Fruit fly (Drosophila melanogaster) whole organism, embryonic: ENCODE results near the gene Hip14.

Experiments
- Abd-B ChIP-seq: fragments of 200-800 bp; sonication (Bioruptor generic); optimal IDR thresholded peaks from 2 replicates; lab custom pipeline; 2018; ENCODE audit warnings: missing biosample characterization, mild to moderate bottlenecking, missing genetic modification characterization, moderate library complexity
- Atf3 ChIP-seq: fragments of 200-800 bp; sonication (Bioruptor generic); optimal IDR thresholded peaks from 3 replicates; lab custom pipeline; 2016; ENCODE audit warnings: missing biosample characterization, missing genetic modification characterization
- Atf6 ChIP-seq: fragments of 200-800 bp; sonication (Bioruptor generic); IDR thresholded peaks from 2 replicates; pipeline ENCODE4 v1.3.6; 2022; ENCODE audit warnings: missing biosample characterization, missing genetic modification characterization
- Bdp1 ChIP-seq: fragments of 200-800 bp; sonication (Bioruptor generic); optimal IDR thresholded peaks from 3 replicates; lab custom pipeline; 2016; ENCODE audit warnings: missing biosample characterization, missing genetic modification characterization
- BtbVII ChIP-seq: fragments of 200-800 bp; sonication (Bioruptor generic); optimal IDR thresholded peaks from 3 replicates; lab custom pipeline; 2017; ENCODE audit warnings: missing biosample characterization, mild to moderate bottlenecking, missing genetic modification characterization
- CG11247 ChIP-seq: fragments of 200-800 bp; sonication (Bioruptor generic); IDR thresholded peaks from 2 replicates; pipeline ENCODE4 v1.3.6; 2022; ENCODE audit warnings: missing biosample characterization, missing genetic modification characterization
- CG11456 ChIP-seq: fragments of 200-800 bp; sonication (Bioruptor generic); IDR thresholded peaks from 3 replicates; pipeline ENCODE4 v1.3.6; 2022; ENCODE audit warnings: missing biosample characterization, missing genetic modification characterization
- CG12769 ChIP-seq: fragments of 200-800 bp; sonication (Bioruptor generic); optimal IDR thresholded peaks from 2 replicates; lab custom pipeline; 2019; ENCODE audit warnings: missing biosample characterization, mild to moderate bottlenecking, missing genetic modification characterization, moderate library complexity
- CG12942 ChIP-seq: fragments of 200-800 bp; sonication (Bioruptor generic); optimal IDR thresholded peaks from 3 replicates; lab custom pipeline; 2016; ENCODE audit warnings: missing biosample characterization, missing genetic modification characterization
- CG15514 ChIP-seq: fragments of 200-800 bp; sonication (Bioruptor generic); optimal IDR thresholded peaks from 3 replicates; lab custom pipeline; 2017; ENCODE audit warnings: missing biosample characterization, missing genetic modification characterization, mild to moderate bottlenecking, moderate library complexity, missing genetic modification reagents
- CG17186 ChIP-seq: fragments of 200-800 bp; sonication (Bioruptor generic); optimal IDR thresholded peaks from 3 replicates; lab custom pipeline; 2017; ENCODE audit warnings: missing biosample characterization, missing genetic modification reagents, missing genetic modification characterization
- CG2129 ChIP-seq: fragments of 200-800 bp; sonication (Bioruptor generic); IDR thresholded peaks from 2 replicates; pipeline ENCODE4 v1.3.6; 2022; ENCODE audit warnings: missing biosample characterization, missing genetic modification characterization; ENCODE audit not compliant: partially characterized antibody
- CG4328 ChIP-seq: fragments of 200-800 bp; sonication (Bioruptor generic); optimal IDR thresholded peaks from 3 replicates; lab custom pipeline; 2017; ENCODE audit warnings: missing biosample characterization, missing genetic modification reagents, missing genetic modification characterization
- CG4730 ChIP-seq: fragments of 200-800 bp; sonication (Bioruptor generic); IDR thresholded peaks from 2 replicates; pipeline ENCODE4 v1.3.6; 2022; ENCODE audit warnings: missing biosample characterization, missing genetic modification characterization
- CG6854 ChIP-seq: fragments of 200-800 bp; sonication (Bioruptor generic); optimal IDR thresholded peaks from 3 replicates; lab custom pipeline; 2017; ENCODE audit warnings: missing biosample characterization, mild to moderate bottlenecking, missing genetic modification characterization
- CG8944 ChIP-seq: fragments of 200-800 bp; sonication (Bioruptor generic); optimal IDR thresholded peaks from 3 replicates; lab custom pipeline; 2016; ENCODE audit warnings: missing biosample characterization, missing genetic modification characterization
- CHES-1-like ChIP-seq: fragments of 200-800 bp; sonication (Bioruptor generic); optimal IDR thresholded peaks from 2 replicates; lab custom pipeline; 2016; ENCODE audit warnings: missing biosample characterization, missing genetic modification characterization
- Dref ChIP-seq: fragments of 200-800 bp; sonication (Bioruptor generic); IDR thresholded peaks from 2 replicates; pipeline ENCODE4 v1.3.6; 2022; ENCODE audit warnings: missing biosample characterization, missing genetic modification characterization
- Elba2 ChIP-seq: fragments of 200-800 bp; sonication (Bioruptor generic); optimal IDR thresholded peaks from 3 replicates; lab custom pipeline; 2016; ENCODE audit warnings: missing biosample characterization, missing genetic modification characterization
- Hr3 ChIP-seq: fragments of 200-800 bp; sonication (Bioruptor generic); optimal IDR thresholded peaks from 3 replicates; lab custom pipeline; 2016; ENCODE audit warnings: missing biosample characterization, missing genetic modification characterization
- Hr39 ChIP-seq: fragments of >200 bp; optimal IDR thresholded peaks from 2 replicates; lab custom pipeline; 2017
- Lim3 ChIP-seq: fragments of 200-800 bp; sonication (Bioruptor generic); IDR thresholded peaks from 2 replicates; pipeline ENCODE4 v1.3.6; 2022; ENCODE audit warnings: missing biosample characterization, missing genetic modification characterization
- Max ChIP-seq: fragments of 200-800 bp; sonication (Bioruptor generic); optimal IDR thresholded peaks from 2 replicates; lab custom pipeline; 2016; ENCODE audit warnings: missing biosample characterization, mild to moderate bottlenecking, missing genetic modification characterization
- Mes4 ChIP-seq: fragments of 200-800 bp; sonication (Bioruptor generic); optimal IDR thresholded peaks from 2 replicates; lab custom pipeline; 2016; ENCODE audit warnings: missing biosample characterization, missing genetic modification characterization
- Oli ChIP-seq: fragments of 200-800 bp; sonication (Bioruptor generic); optimal IDR thresholded peaks from 2 replicates; lab custom pipeline; 2018; ENCODE audit warnings: missing biosample characterization, mild to moderate bottlenecking, missing genetic modification characterization, moderate library complexity
- Poxn ChIP-seq: fragments of 200-800 bp; sonication (Bioruptor generic); IDR thresholded peaks from 2 replicates; pipeline ENCODE4 v1.3.6; 2022; ENCODE audit warnings: missing biosample characterization, missing genetic modification characterization
- Spps ChIP-seq: fragments of 200-800 bp; sonication (Bioruptor generic); optimal IDR thresholded peaks from 2 replicates; lab custom pipeline; 2018; ENCODE audit warnings: missing biosample characterization, mild to moderate bottlenecking, missing genetic modification characterization
- Ssrp ChIP-seq: fragments of 200-800 bp; sonication (Bioruptor generic); optimal IDR thresholded peaks from 2 replicates; lab custom pipeline; 2018; ENCODE audit warnings: missing biosample characterization, mild to moderate bottlenecking, missing genetic modification characterization, moderate library complexity
- Usf ChIP-seq: fragments of 200-800 bp; sonication (Bioruptor generic); optimal IDR thresholded peaks from 2 replicates; lab custom pipeline; 2017; ENCODE audit warnings: missing genotype, missing biosample characterization, missing genetic modification characterization
- ara ChIP-seq: fragments of 200-800 bp; sonication (Bioruptor generic); IDR thresholded peaks from 2 replicates; pipeline ENCODE4 v1.3.6; 2022; ENCODE audit warnings: missing biosample characterization, missing genetic modification characterization
- az2 ChIP-seq: fragments of 200-800 bp; sonication (Bioruptor generic); optimal IDR thresholded peaks from 3 replicates; lab custom pipeline; 2016; ENCODE audit warnings: missing biosample characterization, missing genetic modification characterization
- br ChIP-seq: fragments of >200 bp; optimal IDR thresholded peaks from 2 replicates; lab custom pipeline; 2017
- dm ChIP-seq: fragments of 200-800 bp; sonication (Bioruptor generic); optimal IDR thresholded peaks from 3 replicates; lab custom pipeline; 2016; ENCODE audit warnings: missing biosample characterization, missing genetic modification characterization
- esg ChIP-seq: fragments of 200-800 bp; sonication (Bioruptor generic); conservative IDR thresholded peaks from 2 replicates; pipeline ENCODE4 v1.3.6; 2022; ENCODE audit warnings: missing biosample characterization, missing genetic modification characterization
- eyg ChIP-seq: fragments of 200-800 bp; sonication (Bioruptor generic); optimal IDR thresholded peaks from 3 replicates; lab custom pipeline; 2016; ENCODE audit warnings: missing biosample characterization, missing genetic modification characterization
- hth ChIP-seq: fragments of >200 bp; optimal IDR thresholded peaks from 2 replicates; lab custom pipeline; 2017; ENCODE audit warnings: inconsistent platforms
- nau ChIP-seq: fragments of 200-800 bp; sonication (Bioruptor generic); optimal IDR thresholded peaks from 3 replicates; lab custom pipeline; 2017; ENCODE audit warnings: missing biosample characterization, mild to moderate bottlenecking, missing genetic modification characterization, missing genetic modification reagents
- nom ChIP-seq: fragments of 200-800 bp; sonication (Bioruptor generic); optimal IDR thresholded peaks from 2 replicates; lab custom pipeline; 2017; ENCODE audit warnings: missing biosample characterization, missing genetic modification characterization, mild to moderate bottlenecking, moderate library complexity, missing genetic modification reagents
- pita ChIP-seq: fragments of 200-800 bp; sonication (Bioruptor generic); optimal IDR thresholded peaks from 2 replicates; lab custom pipeline; 2017; ENCODE audit warnings: missing biosample characterization, mild to moderate bottlenecking, missing genetic modification characterization
- pnt ChIP-seq: fragments of 200-800 bp; sonication (Bioruptor generic); optimal IDR thresholded peaks from 3 replicates; lab custom pipeline; 2016; ENCODE audit warnings: missing biosample characterization, missing genetic modification characterization
- rib ChIP-seq: fragments of 200-800 bp; sonication (Bioruptor generic); IDR thresholded peaks from 2 replicates; pipeline ENCODE4 v1.3.6; 2022; ENCODE audit warnings: missing biosample characterization, missing genetic modification characterization
- row ChIP-seq: fragments of 200-800 bp; sonication (Bioruptor generic); IDR thresholded peaks from 3 replicates; pipeline ENCODE4 v1.3.6; 2022; ENCODE audit warnings: missing biosample characterization, missing genetic modification characterization
- slp2 ChIP-seq: fragments of 200-800 bp; sonication (Bioruptor generic); optimal IDR thresholded peaks from 2 replicates; lab custom pipeline; 2016; ENCODE audit warnings: missing biosample characterization, missing genetic modification characterization
- sna ChIP-seq: fragments of 200-800 bp; sonication (Bioruptor generic); IDR thresholded peaks from 2 replicates; pipeline ENCODE4 v1.3.6; 2022; ENCODE audit warnings: missing biosample characterization, missing genetic modification characterization; ENCODE audit not compliant: partially characterized antibody
- tna ChIP-seq: fragments of 200-800 bp; sonication (Bioruptor generic); IDR thresholded peaks from 2 replicates; pipeline ENCODE4 v1.3.6; 2022; ENCODE audit warnings: missing biosample characterization, missing genetic modification characterization; ENCODE audit not compliant: partially characterized antibody
- trem ChIP-seq: fragments of 200-800 bp; optimal IDR thresholded peaks from 3 replicates; lab custom pipeline; 2019; ENCODE audit warnings: missing biosample characterization, mild to moderate bottlenecking, missing genetic modification characterization, moderate library complexity
- unc-4 ChIP-seq: fragments of 200-800 bp; sonication (Bioruptor generic); IDR thresholded peaks from 2 replicates; pipeline ENCODE4 v1.3.6; 2022; ENCODE audit warnings: missing biosample characterization, missing genetic modification characterization; ENCODE audit not compliant: partially characterized antibody
- vfl ChIP-seq: fragments of 200-800 bp; sonication (Bioruptor generic); optimal IDR thresholded peaks from 2 replicates; lab custom pipeline; 2016; ENCODE audit warnings: missing biosample characterization, missing genetic modification characterization
- vnd ChIP-seq: fragments of 200-800 bp; sonication (Bioruptor generic); IDR thresholded peaks from 3 replicates; pipeline ENCODE4 v1.3.6; 2022; ENCODE audit warnings: missing biosample characterization, missing genetic modification characterization; ENCODE audit not compliant: partially characterized antibody
- wdn ChIP-seq: fragments of 200-800 bp; sonication (Bioruptor generic); IDR thresholded peaks from 2 replicates; pipeline ENCODE4 v1.3.6; 2022; ENCODE audit warnings: missing biosample characterization, missing genetic modification characterization

Hip14 gene

DNA sequence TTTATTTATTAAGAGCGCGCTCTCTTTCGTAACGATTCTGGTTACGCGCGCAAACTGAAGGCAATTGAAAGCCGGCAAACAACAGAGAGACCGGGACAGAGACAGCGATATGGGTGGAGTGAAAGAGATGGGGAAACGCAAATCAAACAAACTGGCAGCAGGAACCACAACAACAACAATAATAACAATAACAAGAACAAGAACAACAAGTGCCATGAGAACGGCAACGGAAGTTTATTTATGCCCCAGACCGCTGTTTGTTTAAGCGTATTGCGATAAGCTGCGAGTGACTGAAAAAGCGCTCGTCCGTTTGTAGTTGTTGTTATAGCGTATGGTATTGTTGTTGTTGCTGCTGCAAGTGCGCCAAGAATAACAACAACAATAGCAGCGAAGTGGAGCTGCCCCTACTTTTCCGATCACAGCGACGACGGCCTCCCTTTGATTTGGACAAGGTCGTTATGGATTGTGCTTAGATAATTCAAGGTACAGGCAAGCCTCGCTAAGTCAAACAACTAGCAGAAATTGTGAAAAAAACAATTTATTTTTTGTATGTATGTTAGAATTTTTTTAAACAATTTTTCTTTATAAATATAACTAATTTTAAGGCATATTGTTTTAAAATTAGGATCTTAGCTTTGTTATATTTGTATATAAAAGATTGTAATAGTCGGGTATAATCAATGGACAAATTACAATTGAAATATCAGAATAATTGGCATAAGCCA is 38.2 kb downstream of the Hip14 start (continued):
- TF ChIP-seq Dref (no peak), CG17186 (GFP tag; lab: Kevin White, UChicago) (peak; percentile 45), vnd (GFP tag; lab: Robert Waterston, UW) (no peak), Mes4 (peak; percentile 72), nom (GFP tag; lab: Kevin White, UChicago) (no peak), sna (GFP tag; lab: Robert Waterston, UW) (no peak), vfl (no peak), pnt (GFP tag; lab: Kevin White, UChicago) (peak; percentile 37), Max (GFP tag; lab: Kevin White, UChicago) (no peak), rib (GFP tag; lab: Robert Waterston, UW) (peak; percentile 67), Hr3 (no peak), Oli (tag; lab: Kevin White, UChicago) (no peak), esg (GFP tag; lab: Robert Waterston, UW) (no peak), eyg (GFP tag; lab: Kevin White, UChicago) (peak; percentile 23), Lim3 (GFP tag; lab: Robert Waterston, UW) (no peak), pita (GFP tag; lab: Kevin White, UChicago) (no peak), Usf (GFP tag; lab: Kevin White, UChicago) (no peak), Spps (tag; lab: Kevin White, UChicago) (peak; percentile 72), CG11247 (GFP tag; lab: Robert Waterston, UW) (peak; percentile 69; the same call in 1 of the 2 replicates), CG8944 (peak; percentile 48), CG12942 (GFP tag; lab: Kevin White, UChicago) (peak; percentile 50), Bdp1 (peak; percentile 59), Hr39 (lab: Kevin White, UChicago) (no peak), br (lab: Kevin White, UChicago) (no peak), CG11456 (peak; percentile 71; the same call in 1 of the 3 replicates), Poxn (GFP tag; lab: Robert Waterston, UW) (no peak), row (GFP tag; lab: Robert Waterston, UW) (peak; percentile 65), CG12769 (tag; lab: Kevin White, UChicago) (peak; percentile 70), CG15514 (GFP tag; lab: Kevin White, UChicago) (peak; percentile 55), CG4730 (GFP tag; lab: Robert Waterston, UW) (no peak; the same call in 1 of the 2 replicates), dm (GFP tag; lab: Kevin White, UChicago) (peak; percentile 45), unc-4 (GFP tag; lab: Robert Waterston, UW) (no peak), tna (GFP tag; lab: Robert Waterston, UW) (no peak), nau (peak; percentile 75), hth (no peak), CG2129 (no peak), CG4328 (peak; percentile 74), Atf6 (GFP tag; lab: Robert Waterston, UW) (peak; percentile 78), ara (GFP tag; lab: Robert Waterston, UW) (peak; percentile 86), az2 (GFP tag; lab: Kevin White, UChicago) (peak; percentile 27), Abd-B (GFP tag; lab: Kevin White, UChicago) (no peak), Elba2 (GFP tag; lab: Kevin White, UChicago) (no peak), trem (tag; lab: Kevin White, UChicago) (peak; percentile 8), Atf3 (GFP tag; lab: Kevin White, UChicago) (peak; percentile 35), slp2 (peak; percentile 33), wdn (GFP tag; lab: Robert Waterston, UW) (peak; percentile 40; the same call in 1 of the 2 replicates), CG6854 (peak; percentile 72), Ssrp (no peak), BtbVII (GFP tag; lab: Kevin White, UChicago) (peak; percentile 65), CHES-1-like (GFP tag; lab: Kevin White, UChicago) (peak; percentile 80)
